Fruit fly (Drosophila melanogaster) whole organism, embryonic: ENCODE results near the gene CG4576.

Experiments
- Awh ChIP-seq: fragments of 200-800 bp; sonication (Bioruptor generic); IDR thresholded peaks from 2 replicates; pipeline ENCODE4, ENCODE4 v1.3.6; 2022; ENCODE audit warnings: missing biosample characterization, missing genetic modification characterization
- CG10147 ChIP-seq: fragments of 200-800 bp; sonication (Bioruptor generic); optimal IDR thresholded peaks from 2 replicates; lab custom pipeline; 2019; ENCODE audit warnings: missing biosample characterization, mild to moderate bottlenecking, missing genetic modification characterization, moderate library complexity
- CG10366 ChIP-seq: fragments of 200-800 bp; sonication (Bioruptor generic); IDR thresholded peaks from 2 replicates; pipeline ENCODE4 v1.3.6; 2022; ENCODE audit warnings: missing biosample characterization, missing genetic modification characterization
- CG12071 ChIP-seq: fragments of 200-800 bp; sonication (Bioruptor generic); optimal IDR thresholded peaks from 3 replicates; lab custom pipeline; 2018; ENCODE audit warnings: missing biosample characterization, mild to moderate bottlenecking, missing genetic modification characterization
- CG12219 ChIP-seq: fragments of 200-800 bp; sonication (Bioruptor generic); optimal IDR thresholded peaks from 3 replicates; lab custom pipeline; 2018; ENCODE audit warnings: missing biosample characterization, mild to moderate bottlenecking, missing genetic modification characterization
- CG12391 ChIP-seq: fragments of 200-800 bp; sonication (Bioruptor generic); optimal IDR thresholded peaks from 3 replicates; lab custom pipeline; 2018; ENCODE audit warnings: missing biosample characterization, mild to moderate bottlenecking, missing genetic modification characterization, moderate library complexity
- CG12942 ChIP-seq: fragments of 200-800 bp; sonication (Bioruptor generic); optimal IDR thresholded peaks from 3 replicates; lab custom pipeline; 2016; ENCODE audit warnings: missing biosample characterization, missing genetic modification characterization
- CG14965 ChIP-seq: fragments of 200-800 bp; sonication (Bioruptor generic); optimal IDR thresholded peaks from 2 replicates; lab custom pipeline; 2016; ENCODE audit warnings: missing biosample characterization, missing genetic modification characterization, borderline replicate concordance
- CG15514 ChIP-seq: fragments of 200-800 bp; sonication (Bioruptor generic); optimal IDR thresholded peaks from 3 replicates; lab custom pipeline; 2017; ENCODE audit warnings: missing biosample characterization, missing genetic modification characterization, mild to moderate bottlenecking, moderate library complexity, missing genetic modification reagents
- CG17612 ChIP-seq: fragments of 200-800 bp; sonication (Bioruptor generic); IDR thresholded peaks from 2 replicates; pipeline ENCODE4 v1.3.6; 2022; ENCODE audit warnings: missing biosample characterization, missing genetic modification characterization
- CG18619 ChIP-seq: fragments of 200-800 bp; sonication (Bioruptor generic); optimal IDR thresholded peaks from 3 replicates; lab custom pipeline; 2017; ENCODE audit warnings: missing biosample characterization, mild to moderate bottlenecking, missing genetic modification characterization
- CG2116 ChIP-seq: fragments of 200-800 bp; sonication (Bioruptor generic); optimal IDR thresholded peaks from 3 replicates; lab custom pipeline; 2018; ENCODE audit warnings: missing biosample characterization, mild to moderate bottlenecking, missing genetic modification characterization
- CG2120 ChIP-seq: fragments of 200-800 bp; sonication (Bioruptor generic); optimal IDR thresholded peaks from 3 replicates; lab custom pipeline; 2016; ENCODE audit warnings: missing biosample characterization, missing genetic modification characterization
- CG2202 ChIP-seq: fragments of 200-800 bp; sonication (Bioruptor generic); optimal IDR thresholded peaks from 2 replicates; lab custom pipeline; 2018; ENCODE audit warnings: missing biosample characterization, mild to moderate bottlenecking, missing genetic modification characterization
- CG2712 ChIP-seq: fragments of 200-800 bp; optimal IDR thresholded peaks from 3 replicates; lab custom pipeline; 2019; ENCODE audit warnings: missing biosample characterization, mild to moderate bottlenecking, missing genetic modification characterization, moderate library complexity
- CG30403 ChIP-seq: fragments of 200-800 bp; sonication (Bioruptor generic); optimal IDR thresholded peaks from 3 replicates; lab custom pipeline; 2016; ENCODE audit warnings: missing biosample characterization, missing genetic modification characterization
- CG3163 ChIP-seq: fragments of 200-800 bp; sonication (Bioruptor generic); optimal IDR thresholded peaks from 3 replicates; lab custom pipeline; 2016; ENCODE audit warnings: missing biosample characterization, missing genetic modification characterization
- CG4424 ChIP-seq: fragments of 200-800 bp; sonication (Bioruptor generic); optimal IDR thresholded peaks from 3 replicates; lab custom pipeline; 2016; ENCODE audit warnings: missing biosample characterization, missing genetic modification characterization
- CG5953 ChIP-seq: fragments of 200-800 bp; sonication (Bioruptor generic); IDR thresholded peaks from 2 replicates; pipeline ENCODE4 v1.3.6; 2022; ENCODE audit warnings: missing biosample characterization, missing genetic modification characterization
- CG6654 ChIP-seq: fragments of 200-800 bp; sonication (Bioruptor generic); optimal IDR thresholded peaks from 2 replicates; lab custom pipeline; 2017; ENCODE audit warnings: missing biosample characterization, mild to moderate bottlenecking, missing genetic modification characterization
- CG7987 ChIP-seq: fragments of 200-800 bp; sonication (Bioruptor generic); optimal IDR thresholded peaks from 2 replicates; lab custom pipeline; 2018; ENCODE audit warnings: missing biosample characterization, mild to moderate bottlenecking, missing genetic modification characterization, moderate library complexity
- CG8359 ChIP-seq: fragments of 200-800 bp; sonication (Bioruptor generic); optimal IDR thresholded peaks from 2 replicates; lab custom pipeline; 2017; ENCODE audit warnings: missing biosample characterization, mild to moderate bottlenecking, missing genetic modification characterization, borderline replicate concordance
- CG9609 ChIP-seq: fragments of 200-800 bp; sonication (Bioruptor generic); optimal IDR thresholded peaks from 3 replicates; lab custom pipeline; 2016; ENCODE audit warnings: missing biosample characterization, missing genetic modification characterization
- CG9797 ChIP-seq: fragments of 200-800 bp; sonication (Bioruptor generic); optimal IDR thresholded peaks from 3 replicates; lab custom pipeline; 2018; ENCODE audit warnings: missing biosample characterization, mild to moderate bottlenecking, missing genetic modification characterization
- D19A ChIP-seq: fragments of 200-800 bp; optimal IDR thresholded peaks from 3 replicates; lab custom pipeline; 2019; ENCODE audit warnings: missing biosample characterization, mild to moderate bottlenecking, missing genetic modification characterization, moderate library complexity
- Dp ChIP-seq: fragments of 200-800 bp; sonication (Bioruptor generic); optimal IDR thresholded peaks from 2 replicates; lab custom pipeline; 2018; ENCODE audit warnings: missing biosample characterization, mild to moderate bottlenecking, missing genetic modification characterization, moderate library complexity
- Ets97D ChIP-seq: fragments of 200-800 bp; sonication (Bioruptor generic); optimal IDR thresholded peaks from 3 replicates; lab custom pipeline; 2016; ENCODE audit warnings: missing biosample characterization, missing genetic modification characterization
- Gug ChIP-seq: fragments of 200-800 bp; sonication (Bioruptor generic); IDR thresholded peaks from 4 replicates; pipeline ENCODE4 v1.3.6; 2022; ENCODE audit warnings: missing biosample characterization, missing genetic modification characterization
- Hand ChIP-seq: fragments of 200-800 bp; sonication (Bioruptor generic); optimal IDR thresholded peaks from 2 replicates; lab custom pipeline; 2017; ENCODE audit warnings: mild to moderate bottlenecking, missing biosample characterization, missing genetic modification reagents, missing genetic modification characterization
- Hey ChIP-seq: fragments of 200-800 bp; sonication (Bioruptor generic); optimal IDR thresholded peaks from 3 replicates; lab custom pipeline; 2018; ENCODE audit warnings: missing biosample characterization, mild to moderate bottlenecking, missing genetic modification characterization
- HmgD ChIP-seq: fragments of 200-800 bp; sonication (Bioruptor generic); optimal IDR thresholded peaks from 3 replicates; lab custom pipeline; 2016; ENCODE audit warnings: missing biosample characterization, missing genetic modification characterization
- Lhr ChIP-seq: fragments of 200-800 bp; sonication (Bioruptor generic); optimal IDR thresholded peaks from 3 replicates; lab custom pipeline; 2017; ENCODE audit warnings: mild to moderate bottlenecking, missing biosample characterization, missing genetic modification reagents, missing genetic modification characterization
- NFAT ChIP-seq: fragments of 200-800 bp; sonication (Bioruptor generic); IDR thresholded peaks from 2 replicates; pipeline ENCODE4 v1.3.6; 2022; ENCODE audit warnings: missing biosample characterization, missing genetic modification characterization
- Rx ChIP-seq: fragments of 200-800 bp; sonication (Bioruptor generic); IDR thresholded peaks from 2 replicates; pipeline ENCODE4 v1.3.6; 2022; ENCODE audit warnings: missing biosample characterization, missing genetic modification characterization
- Sry-δ ChIP-seq: fragments of 200-800 bp; sonication (Bioruptor generic); optimal IDR thresholded peaks from 2 replicates; lab custom pipeline; 2016; ENCODE audit warnings: missing biosample characterization, missing genetic modification characterization
- Stat92E ChIP-seq, 3 experiments: fragments of >200 bp in 2 of 3; fragments of 200-800 bp in 1 of 3; sonication (Bioruptor generic) in 1 of 3; optimal IDR thresholded peaks; 2 replicates each; lab custom pipeline; 2017 to 2019; ENCODE audit warnings: missing biosample characterization in 3 of 3, missing genetic modification characterization in 3 of 3, mild to moderate bottlenecking in 1 of 3, moderate library complexity in 1 of 3
- bab2 ChIP-seq: fragments of 200-800 bp; sonication (Bioruptor generic); optimal IDR thresholded peaks from 2 replicates; lab custom pipeline; 2016; ENCODE audit warnings: missing biosample characterization, missing genetic modification characterization
- cad ChIP-seq: fragments of >200 bp; optimal IDR thresholded peaks from 2 replicates; lab custom pipeline; 2017; ENCODE audit warnings: missing biosample characterization, missing genetic modification characterization
- fd3F ChIP-seq: fragments of 200-800 bp; sonication (Bioruptor generic); optimal IDR thresholded peaks from 2 replicates; lab custom pipeline; 2018; ENCODE audit warnings: missing biosample characterization, mild to moderate bottlenecking, missing genetic modification characterization, moderate library complexity
- mam ChIP-seq: fragments of 200-800 bp; sonication (Bioruptor generic); optimal IDR thresholded peaks from 3 replicates; lab custom pipeline; 2016; ENCODE audit warnings: missing biosample characterization, missing genetic modification characterization
- mirr ChIP-seq: fragments of 200-800 bp; sonication (Bioruptor generic); optimal IDR thresholded peaks from 3 replicates; lab custom pipeline; 2018; ENCODE audit warnings: missing biosample characterization, mild to moderate bottlenecking, missing genetic modification characterization
- nmo ChIP-seq: fragments of 200-800 bp; sonication (Bioruptor generic); optimal IDR thresholded peaks from 2 replicates; lab custom pipeline; 2018; ENCODE audit warnings: missing biosample characterization, mild to moderate bottlenecking, missing genetic modification characterization, moderate library complexity
- nom ChIP-seq: fragments of 200-800 bp; sonication (Bioruptor generic); optimal IDR thresholded peaks from 2 replicates; lab custom pipeline; 2017; ENCODE audit warnings: missing biosample characterization, missing genetic modification characterization, mild to moderate bottlenecking, moderate library complexity, missing genetic modification reagents
- org-1 ChIP-seq: fragments of 200-800 bp; sonication (Bioruptor generic); optimal IDR thresholded peaks from 2 replicates; lab custom pipeline; 2017; ENCODE audit warnings: missing biosample characterization, missing genetic modification characterization
- pnt ChIP-seq: fragments of 200-800 bp; sonication (Bioruptor generic); optimal IDR thresholded peaks from 3 replicates; lab custom pipeline; 2016; ENCODE audit warnings: missing biosample characterization, missing genetic modification characterization
- so ChIP-seq: fragments of 200-800 bp; sonication (Bioruptor generic); IDR thresholded peaks from 3 replicates; pipeline ENCODE4 v1.3.6; 2022; ENCODE audit warnings: missing biosample characterization, missing genetic modification characterization
- sob ChIP-seq: fragments of 200-800 bp; sonication (Bioruptor generic); IDR thresholded peaks from 2 replicates; pipeline ENCODE4 v1.3.6; 2022; ENCODE audit warnings: missing biosample characterization, missing genetic modification characterization
- tll ChIP-seq, 2 experiments: fragments of 200-800 bp in 1 of 2; fragments of >200 bp in 1 of 2; sonication (Bioruptor generic) in 1 of 2; optimal IDR thresholded peaks; 2 replicates each; lab custom pipeline; 2017 to 2019; ENCODE audit warnings: missing biosample characterization in 2 of 2, missing genetic modification characterization in 2 of 2, mild to moderate bottlenecking in 1 of 2, moderate library complexity in 1 of 2
- z ChIP-seq: fragments of 200-800 bp; sonication (Bioruptor generic); IDR thresholded peaks from 3 replicates; pipeline ENCODE4 v1.3.6; 2022; ENCODE audit warnings: missing biosample characterization, missing genetic modification characterization
- zen2 ChIP-seq: fragments of 200-800 bp; sonication (Bioruptor generic); IDR thresholded peaks from 3 replicates; pipeline ENCODE4 v1.3.6; 2022; ENCODE audit warnings: missing biosample characterization, missing genetic modification characterization; ENCODE audit not compliant: partially characterized antibody

Gene CG4576

DNA sequence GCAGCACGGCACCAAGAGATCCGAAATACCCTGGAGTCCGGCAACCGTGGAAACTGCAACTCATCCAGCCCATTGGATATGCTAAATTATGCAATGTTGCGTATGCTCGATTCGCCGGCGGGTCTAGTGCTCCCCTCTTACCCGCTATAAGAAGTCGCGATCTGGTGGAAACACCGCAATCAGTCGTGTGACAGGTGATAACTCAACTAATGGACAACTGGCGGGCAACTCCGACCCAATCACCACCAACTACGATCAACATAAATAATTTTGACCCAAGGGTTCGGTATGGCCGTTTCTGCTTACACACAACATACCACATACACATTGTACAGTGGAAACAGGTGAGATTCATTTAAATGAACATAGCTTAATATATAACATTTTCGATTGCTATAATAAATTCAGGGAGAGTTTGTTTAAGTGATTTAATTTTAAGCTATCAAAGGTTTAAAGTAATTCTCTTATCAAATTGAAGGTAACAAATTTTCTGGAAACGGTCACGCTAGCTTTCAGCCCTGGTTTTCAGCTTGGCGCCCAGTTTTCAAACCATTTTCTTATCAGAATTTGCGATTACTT is 31.7 kb downstream of the CG4576 start, which contains the start of gene Hmt-1:
Gene Hmt-1 (minus strand): TSS at position 282 of the 579 bp plus-strand sequence.
- TF ChIP-seq zen2 (GFP tag; lab: Robert Waterston, UW) (no peak), CG8359 (no peak), CG17612 (no peak), sob (GFP tag; lab: Robert Waterston, UW) (0 out of 2 replicates have a peak, but pooled peaks have one; percentile 20), HmgD (GFP tag; lab: Kevin White, UChicago) (no peak), Lhr (GFP tag; lab: Kevin White, UChicago) (peak; percentile 52), Ets97D (GFP tag; lab: Kevin White, UChicago) (peak; percentile 58), Gug (GFP tag; lab: Robert Waterston, UW) (no peak), z (GFP tag; lab: Robert Waterston, UW) (0 out of 3 replicates have a peak, but pooled peaks have one; percentile 28), Stat92E (GFP tag; optimal IDR thresholded peaks at IDR 0.05; lab: Kevin White, UChicago) (peak in 1 of 3 experiments; percentile 29), D19A (tag; lab: Kevin White, UChicago) (no peak), NFAT (no peak), CG5953 (no peak), CG9609 (GFP tag; lab: Kevin White, UChicago) (no peak), CG12071 (no peak), cad (no peak), Hand (GFP tag; lab: Kevin White, UChicago) (no peak), CG10147 (no peak), CG14965 (no peak), CG9797 (GFP tag; lab: Kevin White, UChicago) (peak; percentile 92), nom (no peak), CG3163 (no peak), CG2120 (GFP tag; lab: Kevin White, UChicago) (peak; percentile 31), Awh (GFP tag; lab: Robert Waterston, UW) (no peak), CG7987 (GFP tag; lab: Kevin White, UChicago) (no peak), so (no peak), CG2116 (GFP tag; lab: Kevin White, UChicago) (peak; percentile 61), CG4424 (no peak), mirr (GFP tag; lab: Kevin White, UChicago) (no peak), CG12391 (tag; lab: Kevin White, UChicago) (peak; percentile 64), pnt (no peak), CG18619 (GFP tag; lab: Kevin White, UChicago) (no peak), CG12942 (no peak), nmo (GFP tag; lab: Kevin White, UChicago) (peak; percentile 67), mam (GFP tag; lab: Kevin White, UChicago) (no peak), fd3F (GFP tag; lab: Kevin White, UChicago) (no peak), org-1 (no peak), CG2712 (no peak), tll (GFP tag; optimal IDR thresholded peaks at IDR 0.05; lab: Kevin White, UChicago) (no peak), Dp (peak; percentile 94), CG30403 (GFP tag; lab: Kevin White, UChicago) (no peak), Sry-δ (GFP tag; lab: Kevin White, UChicago) (peak; percentile 42), CG2202 (peak; percentile 1), CG6654 (no peak), CG12219 (GFP tag; lab: Kevin White, UChicago) (no peak), CG15514 (GFP tag; lab: Kevin White, UChicago) (peak; percentile 62), CG10366 (GFP tag; lab: Robert Waterston, UW) (no peak), Hey (tag; lab: Kevin White, UChicago) (no peak), Rx (GFP tag; lab: Robert Waterston, UW) (no peak), bab2 (GFP tag; lab: Kevin White, UChicago) (no peak)
